Fruit fly (Drosophila melanogaster): ENCODE measurements around the gene CG14324.

The CG14324 gene

dm6 chr3R:17594086-17594485, 24.5 kb downstream of the CG14324 start, which contains the start of gene Sgs5bis:
Sgs5bis (plus strand) TSS chr3R:17594386.
- TF ChIP-seq Ets65A (GFP tag) (peak; percentile 68), Trl (optimal IDR thresholded peaks at IDR 0.05) (no peak), Trl (GFP tag; optimal IDR thresholded peaks at IDR 0.05) (no peak), NC2α (GFP tag; optimal IDR thresholded peaks at IDR 0.05) (no peak)

- peak; percentile 63; the same call in 1 of the 2 replicates for TF ChIP-seq CG4360 (GFP tag; IDR thresholded peaks at IDR 0.05)
- TF ChIP-seq CG9215 (GFP tag; IDR thresholded peaks at IDR 0.05), result no peak
- TF ChIP-seq Neu2 (GFP tag; optimal IDR thresholded peaks at IDR 0.05; ENCODE audit: borderline replicate concordance), result no peak
- TF ChIP-seq ranshi (GFP tag; IDR thresholded peaks at IDR 0.05), result no peak
- no peak for TF ChIP-seq CG10979 (tag; optimal IDR thresholded peaks at IDR 0.05)
- TF ChIP-seq pros (GFP tag; optimal IDR thresholded peaks at IDR 0.05), result peak; percentile 67
- TF ChIP-seq nom (GFP tag; optimal IDR thresholded peaks at IDR 0.05), result no peak
- no peak for TF ChIP-seq en (GFP tag; optimal IDR thresholded peaks at IDR 0.05)
- TF ChIP-seq CG9727 (GFP tag; optimal IDR thresholded peaks at IDR 0.05), result no peak
- no peak for TF ChIP-seq Doc2 (GFP tag; IDR thresholded peaks at IDR 0.05)
- no peak for TF ChIP-seq sug (tag; optimal IDR thresholded peaks at IDR 0.05)
- TF ChIP-seq Ets65A (GFP tag), result no peak
- TF ChIP-seq phol (tag; optimal IDR thresholded peaks at IDR 0.05), result no peak
- TF ChIP-seq CG11504 (tag; optimal IDR thresholded peaks at IDR 0.05), result no peak
- peak; percentile 14 for TF ChIP-seq tap (tag; optimal IDR thresholded peaks at IDR 0.05)
- TF ChIP-seq dpn (GFP tag; optimal IDR thresholded peaks at IDR 0.05), result no peak
Observed at dm6 chr3R:17593470-17593869, 25.1 kb downstream of the CG14324 start.

dm6 chr3R:17591831-17592230, 26.8 kb downstream of the CG14324 start:
- TF ChIP-seq HmgD (GFP tag; optimal IDR thresholded peaks at IDR 0.05) (no peak), E2f2 (GFP tag; IDR thresholded peaks at IDR 0.05) (no peak), chn (GFP tag; optimal IDR thresholded peaks at IDR 0.05) (no peak), CG1024 (GFP tag; IDR thresholded peaks at IDR 0.05) (no peak), yki (optimal IDR thresholded peaks at IDR 0.05) (no peak), pzg (GFP tag; optimal IDR thresholded peaks at IDR 0.05) (no peak), CG17568 (GFP tag; optimal IDR thresholded peaks at IDR 0.05) (no peak), gro (GFP tag; optimal IDR thresholded peaks at IDR 0.05) (no peak), CG31388 (GFP tag; optimal IDR thresholded peaks at IDR 0.05) (no peak), otp (GFP tag; IDR thresholded peaks at IDR 0.05) (no peak), CG16815 (GFP tag; optimal IDR thresholded peaks at IDR 0.05) (no peak), nom (GFP tag; optimal IDR thresholded peaks at IDR 0.05) (no peak), CG17912 (GFP tag; optimal IDR thresholded peaks at IDR 0.05) (no peak), CG8281 (tag; optimal IDR thresholded peaks at IDR 0.05) (no peak), esg (GFP tag; conservative IDR thresholded peaks at IDR 0.05) (no peak), CG9215 (GFP tag; IDR thresholded peaks at IDR 0.05) (no peak), CG10267 (tag; optimal IDR thresholded peaks at IDR 0.05) (peak; percentile 9), Mrtf (GFP tag; IDR thresholded peaks at IDR 0.05) (no peak), Awh (GFP tag; IDR thresholded peaks at IDR 0.05) (peak; percentile 58; the same call in 1 of the 2 replicates), Deaf1 (tag; optimal IDR thresholded peaks at IDR 0.05) (no peak), CG10979 (tag; optimal IDR thresholded peaks at IDR 0.05) (peak; percentile 40), CG15011 (GFP tag; optimal IDR thresholded peaks at IDR 0.05) (no peak), CG8359 (GFP tag; optimal IDR thresholded peaks at IDR 0.05; ENCODE audit: borderline replicate concordance) (no peak), pfk (GFP tag; optimal IDR thresholded peaks at IDR 0.05) (no peak), CG14710 (tag; optimal IDR thresholded peaks at IDR 0.05) (peak; percentile 16), phol (tag; optimal IDR thresholded peaks at IDR 0.05) (peak; percentile 48), CoRest (tag; optimal IDR thresholded peaks at IDR 0.05) (peak; percentile 10), CG4424 (GFP tag; optimal IDR thresholded peaks at IDR 0.05) (no peak), nmo (GFP tag; optimal IDR thresholded peaks at IDR 0.05) (peak; percentile 31), cas (GFP tag; IDR thresholded peaks at IDR 0.05) (no peak), CG18011 (GFP tag; optimal IDR thresholded peaks at IDR 0.05) (no peak), CG7372 (GFP tag; IDR thresholded peaks at IDR 0.05) (no peak), CG7839 (tag; optimal IDR thresholded peaks at IDR 0.05) (peak; percentile 31), CG12236 (GFP tag; optimal IDR thresholded peaks at IDR 0.05) (no peak)

Data from whole organism, embryonic.